Worm (Caenorhabditis elegans): ENCODE data around the gene F47C12.13.

F47C12.13 gene

DNA sequence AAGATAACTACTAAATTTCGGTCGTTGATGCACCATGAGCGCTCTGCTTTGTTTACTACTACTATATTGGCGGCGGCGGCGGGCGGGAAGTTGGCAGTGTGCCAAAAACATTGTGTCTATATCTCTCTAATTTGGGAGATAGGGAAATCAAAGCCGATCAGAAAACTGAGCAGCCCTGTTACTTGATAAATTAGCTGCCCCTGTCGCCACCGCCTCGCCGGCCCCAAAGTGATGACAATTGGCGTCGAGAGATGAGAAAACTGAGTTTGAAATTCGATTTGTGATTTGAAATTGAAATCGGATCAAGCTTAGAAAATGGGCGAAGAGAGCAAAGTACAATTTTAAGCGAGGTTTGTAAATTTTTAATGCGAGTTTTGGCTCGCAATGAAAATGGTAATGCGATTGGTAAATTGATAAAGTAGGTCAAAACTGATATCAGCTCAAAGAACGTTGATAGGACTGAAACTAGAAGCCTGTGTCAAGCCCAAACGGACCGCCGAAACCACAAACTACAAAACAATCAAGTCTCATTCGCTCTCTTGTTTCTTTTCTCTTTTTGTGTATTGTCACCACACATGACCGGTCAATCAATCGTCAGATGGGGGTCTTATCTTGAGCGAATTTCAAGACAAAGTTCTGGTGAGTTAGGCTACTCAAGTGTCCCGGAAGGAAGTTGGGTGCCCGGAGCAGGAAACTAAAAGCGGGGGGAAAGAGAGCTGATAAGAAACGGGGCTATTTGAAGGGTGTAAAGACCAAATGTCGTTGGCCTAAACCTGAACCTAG is 33.1 kb upstream of the F47C12.13 start:
- TF ChIP-seq egl-27 (tag; optimal IDR thresholded peaks at IDR 0.05) (no peak), aha-1 (tag; optimal IDR thresholded peaks at IDR 0.05) (no peak), efl-3 (GFP tag; optimal IDR thresholded peaks at IDR 0.05) (no peak), nhr-85 (tag) (peak; percentile 79), ets-5 (GFP tag; IDR thresholded peaks at IDR 0.05) (no peak), snu-23 (GFP tag; optimal IDR thresholded peaks at IDR 0.05) (peak; percentile 12), ceh-88 (GFP tag; IDR thresholded peaks at IDR 0.05) (no peak), elt-3 (tag; optimal IDR thresholded peaks at IDR 0.05) (no peak), rnt-1 (tag; optimal IDR thresholded peaks at IDR 0.05) (peak; percentile 68), ztf-11 (tag; optimal IDR thresholded peaks at IDR 0.05) (no peak), efl-1 (optimal IDR thresholded peaks at IDR 0.05) (no peak), efl-1 (GFP tag; optimal IDR thresholded peaks at IDR 0.05 in 1 of 2) (peak in 1 of 2 experiments; percentile 11), lin-35 (GFP tag; optimal IDR thresholded peaks at IDR 0.05) (peak in 1 of 2 experiments; percentile 27), mab-9 (GFP tag; IDR thresholded peaks at IDR 0.05) (no peak), alr-1 (tag; optimal IDR thresholded peaks at IDR 0.05; ENCODE audit: borderline replicate concordance) (no peak), nhr-71 (tag; optimal IDR thresholded peaks at IDR 0.05) (peak; percentile 53), C34B4.2 (tag; optimal IDR thresholded peaks at IDR 0.05) (no peak), jun-1 (tag; optimal IDR thresholded peaks at IDR 0.05) (no peak), unc-30 (tag; optimal IDR thresholded peaks at IDR 0.05) (no peak), snpc-4 (tag; optimal IDR thresholded peaks at IDR 0.05) (no peak), unc-86 (tag; optimal IDR thresholded peaks at IDR 0.05) (no peak), zag-1 (tag; optimal IDR thresholded peaks at IDR 0.05) (no peak), blmp-1 (tag; optimal IDR thresholded peaks at IDR 0.05) (no peak), elt-2 (tag; optimal IDR thresholded peaks at IDR 0.05) (peak; percentile 78), fkh-4 (tag; optimal IDR thresholded peaks at IDR 0.05; ENCODE audit: borderline replicate concordance) (no peak), ceh-90 (tag; optimal IDR thresholded peaks at IDR 0.05) (no peak), xbp-1 (tag; optimal IDR thresholded peaks at IDR 0.05) (no peak), dsc-1 (tag; optimal IDR thresholded peaks at IDR 0.05) (no peak), isw-1 (GFP tag; IDR thresholded peaks at IDR 0.05) (no peak), nhr-84 (tag; optimal IDR thresholded peaks at IDR 0.05) (no peak), lin-14 (GFP tag; optimal IDR thresholded peaks at IDR 0.05) (peak; percentile 28), nhr-77 (tag; optimal IDR thresholded peaks at IDR 0.05) (no peak), mdl-1 (tag; optimal IDR thresholded peaks at IDR 0.05) (peak in 1 of 2 experiments; percentile 1), nhr-47 (tag; optimal IDR thresholded peaks at IDR 0.05) (peak; percentile 4), fos-1 (tag; optimal IDR thresholded peaks at IDR 0.05) (no peak), aly-2 (tag; optimal IDR thresholded peaks at IDR 0.05) (no peak), lsy-2 (tag; optimal IDR thresholded peaks at IDR 0.05) (no peak), swsn-7 (tag; optimal IDR thresholded peaks at IDR 0.05) (no peak), pax-3 (tag; optimal IDR thresholded peaks at IDR 0.05) (no peak), unc-130 (tag; optimal IDR thresholded peaks at IDR 0.05) (no peak), grh-1 (GFP tag; IDR thresholded peaks at IDR 0.05) (no peak), tlp-1 (tag; optimal IDR thresholded peaks at IDR 0.05) (no peak), ces-1 (GFP tag; optimal IDR thresholded peaks at IDR 0.05) (no peak)

DNA sequence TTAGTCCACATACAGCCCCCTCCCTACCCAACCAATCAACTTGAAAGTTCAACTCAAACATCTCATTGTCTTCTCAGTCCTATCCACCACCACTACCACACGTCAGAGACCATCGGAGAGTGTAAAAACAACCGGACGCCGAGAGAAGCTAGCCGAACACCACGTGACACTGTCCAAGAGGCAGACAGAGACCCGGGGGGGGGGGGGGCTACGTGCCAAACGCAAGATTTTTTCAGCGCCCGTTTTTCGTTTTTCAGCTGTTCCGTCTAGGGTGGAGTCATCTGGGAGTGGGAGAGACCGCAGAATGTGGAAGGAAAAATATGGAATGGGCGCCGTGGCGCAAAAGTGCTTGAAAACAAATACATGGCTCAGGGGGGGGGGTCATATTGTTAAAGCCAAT is 31.7 kb upstream of the F47C12.13 start:
- peak; percentile 66 for TF ChIP-seq lin-13 (GFP tag; optimal IDR thresholded peaks at IDR 0.05)
- TF ChIP-seq unc-86 (tag; optimal IDR thresholded peaks at IDR 0.05), result no peak
- no peak for TF ChIP-seq lin-15B (tag; optimal IDR thresholded peaks at IDR 0.05)
- TF ChIP-seq snpc-4 (tag; optimal IDR thresholded peaks at IDR 0.05), result peak; percentile 43
- no peak for TF ChIP-seq egl-27 (tag; optimal IDR thresholded peaks at IDR 0.05)
- TF ChIP-seq alr-1 (tag; optimal IDR thresholded peaks at IDR 0.05; ENCODE audit: borderline replicate concordance), result no peak
- TF ChIP-seq aly-2 (tag; optimal IDR thresholded peaks at IDR 0.05), result no peak
- peak; percentile 86 for TF ChIP-seq nhr-85 (tag)
- TF ChIP-seq nhr-19 (GFP tag; conservative IDR thresholded peaks at IDR 0.05), result peak; percentile 76
- peak; percentile 87 for TF ChIP-seq lin-14 (GFP tag; optimal IDR thresholded peaks at IDR 0.05)
- TF ChIP-seq lin-35 (GFP tag; optimal IDR thresholded peaks at IDR 0.05), result peak in 1 of 2 experiments; percentile 54
- TF ChIP-seq nhr-12 (tag; optimal IDR thresholded peaks at IDR 0.05), result no peak
- TF ChIP-seq sox-4 (tag; optimal IDR thresholded peaks at IDR 0.05), result no peak
- TF ChIP-seq skn-1 (tag; optimal IDR thresholded peaks at IDR 0.05), result peak; percentile 66
- peak in 1 of 2 experiments; percentile 38 for TF ChIP-seq lsy-2 (tag; optimal IDR thresholded peaks at IDR 0.05)
- no peak for TF ChIP-seq unc-62 (GFP tag; optimal IDR thresholded peaks at IDR 0.05)
- peak; percentile 4 for TF ChIP-seq blmp-1 (tag; optimal IDR thresholded peaks at IDR 0.05)
- TF ChIP-seq C34B4.2 (tag; optimal IDR thresholded peaks at IDR 0.05), result no peak
- no peak for TF ChIP-seq fkh-10 (GFP tag; optimal IDR thresholded peaks at IDR 0.05)
- TF ChIP-seq ceh-8 (GFP tag; optimal IDR thresholded peaks at IDR 0.05), result no peak

All from whole organism, L1 larva.